Fruit fly (Drosophila melanogaster) Kc167 (cell line): Measurements from ENCODE around the gene Tpr2.

Experiments
- Myc ChIP-seq: fragments of >200 bp; optimal IDR thresholded peaks from 2 replicates; lab custom pipeline; 2017; ENCODE audit warnings: missing external identifiers
- Sin3A ChIP-seq: fragments of >200 bp; optimal IDR thresholded peaks from 2 replicates; lab custom pipeline; 2018; ENCODE audit warnings: missing external identifiers
- psq ChIP-seq: fragments of >200 bp; optimal IDR thresholded peaks from 2 replicates; lab custom pipeline; 2017; ENCODE audit warnings: missing external identifiers
- ttk ChIP-seq: sonication (Bioruptor generic); optimal IDR thresholded peaks from 2 replicates; lab custom pipeline; 2017; ENCODE audit warnings: missing external identifiers

DNA sequence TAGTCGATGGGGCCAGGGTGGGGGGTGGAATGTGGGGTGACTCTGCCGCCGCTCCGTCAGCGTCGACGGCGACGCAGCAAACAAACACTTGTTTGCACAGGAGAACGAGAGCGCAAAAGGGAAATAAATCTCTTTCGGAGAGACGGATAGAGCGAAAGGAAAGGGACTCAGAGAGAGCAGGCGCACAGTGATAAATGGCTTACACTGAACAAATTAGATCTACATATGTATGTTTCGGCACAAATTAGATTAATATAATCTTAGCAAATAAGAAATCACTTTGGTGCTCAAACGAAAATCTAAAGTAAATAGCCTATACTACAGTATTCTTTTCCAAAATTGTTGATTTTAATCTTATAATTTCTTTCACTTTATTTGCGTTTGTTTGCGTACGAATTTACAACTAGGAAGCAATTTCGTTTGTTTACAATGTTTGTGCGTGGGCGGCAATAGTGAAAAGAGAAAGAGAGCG is 44.4 kb downstream of the Tpr2 start:
- TF ChIP-seq Sin3A (lab: Kevin White, UChicago) (no peak), Myc (lab: Kevin White, UChicago) (no peak), psq (lab: Kevin White, UChicago) (no peak), ttk (lab: Kevin White, UChicago) (no peak)
